Fruit fly (Drosophila melanogaster): ENCODE results near the gene Lgr4.

Gene Lgr4

DNA sequence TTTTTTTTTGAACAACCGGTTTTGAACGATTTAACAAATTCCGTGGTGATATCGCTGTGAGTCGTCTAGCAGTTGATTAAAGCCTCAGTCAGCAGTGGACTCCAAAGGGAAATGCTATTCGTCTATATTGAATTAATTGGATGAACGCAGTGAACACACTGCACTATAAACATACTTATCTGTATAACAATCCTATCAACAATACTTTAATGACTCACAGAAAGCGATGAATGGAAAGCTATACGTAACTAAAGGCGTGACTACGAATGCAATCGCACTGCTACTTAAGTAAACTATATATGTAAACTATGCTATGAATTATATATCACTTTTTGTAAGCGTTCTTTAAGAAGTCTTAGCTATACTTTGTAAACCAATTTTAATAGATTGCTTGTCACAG lies 63.4 kb downstream of the Lgr4 start:
- TF ChIP-seq eyg (GFP tag; optimal IDR thresholded peaks at IDR 0.05) (no peak), CG18619 (GFP tag; optimal IDR thresholded peaks at IDR 0.05) (no peak), CG42726 (GFP tag; IDR thresholded peaks at IDR 0.05; ENCODE audit: partially characterized antibody) (no peak), Asciz (GFP tag; optimal IDR thresholded peaks at IDR 0.05) (no peak), HLH54F (GFP tag; optimal IDR thresholded peaks at IDR 0.05) (no peak), vvl (GFP tag; IDR thresholded peaks at IDR 0.05) (0 out of 2 replicates have a peak, but pooled peaks have one; percentile 12), sd (tag; optimal IDR thresholded peaks at IDR 0.05) (peak; percentile 37), Optix (GFP tag; IDR thresholded peaks at IDR 0.05) (no peak), CG13287 (GFP tag; IDR thresholded peaks at IDR 0.05; ENCODE audit: partially characterized antibody) (no peak), sens (GFP tag) (peak; percentile 30)

DNA sequence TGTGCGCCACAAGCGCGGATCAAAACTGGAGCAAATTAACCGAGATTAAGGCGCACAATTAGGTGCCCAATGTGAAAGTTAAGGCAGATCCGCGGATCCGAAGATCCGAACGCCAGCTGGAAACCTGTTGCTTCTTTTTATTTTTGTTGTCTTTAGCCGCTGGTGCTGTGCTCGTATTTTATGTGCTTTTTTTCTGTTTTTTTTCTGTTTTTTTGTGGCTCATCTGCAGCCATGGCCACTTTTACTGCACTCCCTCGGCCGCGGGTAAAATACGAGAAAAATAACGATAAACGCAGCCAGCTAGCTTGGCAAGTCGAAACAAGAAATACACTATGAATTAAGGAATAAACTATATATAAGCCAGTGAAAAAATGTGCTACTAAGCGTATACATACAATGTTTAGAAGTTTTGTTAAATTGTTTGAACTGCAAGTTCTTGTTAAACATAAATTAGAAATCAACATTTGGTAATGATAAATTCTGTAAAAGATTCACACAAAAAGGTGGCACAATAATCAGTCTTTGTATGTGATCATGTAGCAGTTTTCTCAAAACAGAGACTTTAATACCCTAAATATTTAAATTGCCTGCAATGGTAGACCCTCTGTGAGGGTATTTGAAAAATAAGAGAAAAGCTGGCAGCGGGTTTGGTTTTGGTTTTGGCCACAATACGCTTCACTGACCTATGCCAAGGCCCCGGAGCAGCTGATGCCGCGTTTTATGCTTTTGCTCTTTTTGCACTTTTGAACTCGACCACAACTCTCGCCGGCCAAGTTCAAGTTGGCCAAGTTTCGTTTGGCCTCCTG lies 72.3 kb downstream of the Lgr4 start:
- TF ChIP-seq Atf6 (GFP tag; IDR thresholded peaks at IDR 0.05), result no peak
- TF ChIP-seq Hr51 (GFP tag; optimal IDR thresholded peaks at IDR 0.05), result peak in 1 of 2 experiments; percentile 16
- TF ChIP-seq CG7839 (tag; optimal IDR thresholded peaks at IDR 0.05), result peak; percentile 5
- peak; percentile 3 for TF ChIP-seq bab2 (GFP tag; optimal IDR thresholded peaks at IDR 0.05)
- TF ChIP-seq nmo (GFP tag; optimal IDR thresholded peaks at IDR 0.05), result peak; percentile 11
- TF ChIP-seq CG13424 (tag; optimal IDR thresholded peaks at IDR 0.05), result peak; percentile 5
- peak in 1 of 2 experiments; percentile 7 for TF ChIP-seq bsh (GFP tag; optimal IDR thresholded peaks at IDR 0.05)
- TF ChIP-seq sens (GFP tag), result peak; percentile 66
- peak; percentile 92 for TF ChIP-seq nom (GFP tag; optimal IDR thresholded peaks at IDR 0.05)
- peak; percentile 57 for TF ChIP-seq Med (GFP tag)
- peak; percentile 69 for TF ChIP-seq D19A (tag; optimal IDR thresholded peaks at IDR 0.05)
- TF ChIP-seq Eip74EF (GFP tag; optimal IDR thresholded peaks at IDR 0.05), result peak in 1 of 2 experiments; percentile 14
- TF ChIP-seq CG17361 (GFP tag; IDR thresholded peaks at IDR 0.05), result peak; percentile 35; the same call in 2 of the 3 replicates
- peak; percentile 22; the same call in 2 of the 3 replicates for TF ChIP-seq row (GFP tag; IDR thresholded peaks at IDR 0.05)
- no peak for TF ChIP-seq chn (GFP tag; optimal IDR thresholded peaks at IDR 0.05)
- peak; percentile 49 for TF ChIP-seq CG11504 (tag; optimal IDR thresholded peaks at IDR 0.05)
- peak; percentile 27 for TF ChIP-seq CG18262 (tag; optimal IDR thresholded peaks at IDR 0.05)
- peak; percentile 22 for TF ChIP-seq dmrt99B (tag; optimal IDR thresholded peaks at IDR 0.05)
- TF ChIP-seq CG2678 (tag; optimal IDR thresholded peaks at IDR 0.05), result peak; percentile 10
- peak; percentile 3 for TF ChIP-seq phol (tag; optimal IDR thresholded peaks at IDR 0.05)
- TF ChIP-seq Stat92E (GFP tag; optimal IDR thresholded peaks at IDR 0.05), result no peak
- TF ChIP-seq Sox100B (GFP tag; optimal IDR thresholded peaks at IDR 0.05), result peak; percentile 11
- no peak for TF ChIP-seq pb (GFP tag; optimal IDR thresholded peaks at IDR 0.05)
- TF ChIP-seq gem (tag; optimal IDR thresholded peaks at IDR 0.05), result peak; percentile 21
- TF ChIP-seq CG31441 (GFP tag; IDR thresholded peaks at IDR 0.05), result peak; percentile 36; the same call in 1 of the 2 replicates
- no peak for TF ChIP-seq HmgZ (tag; optimal IDR thresholded peaks at IDR 0.05)
- no peak for TF ChIP-seq ERR (GFP tag; optimal IDR thresholded peaks at IDR 0.05)

All from whole organism, embryonic.